Worm (Caenorhabditis elegans) whole organism, young adult: ENCODE data around the gene F47G3.1.

ENCODE experiments used
- egrh-3 ChIP-seq: fragments of 200-800 bp; sonication (Bioruptor generic); IDR thresholded peaks from 2 replicates; pipeline ENCODE4 v1.3.6; 2022; ENCODE audit warnings: missing genetic modification reagents, missing genetic modification characterization, missing compliant biosample characterization
- lin-54 ChIP-seq: fragments of 200-800 bp; sonication (Bioruptor generic); optimal IDR thresholded peaks from 2 replicates; lab custom pipeline; 2018; ENCODE audit warnings: mild to moderate bottlenecking, missing genetic modification characterization, missing compliant biosample characterization

DNA sequence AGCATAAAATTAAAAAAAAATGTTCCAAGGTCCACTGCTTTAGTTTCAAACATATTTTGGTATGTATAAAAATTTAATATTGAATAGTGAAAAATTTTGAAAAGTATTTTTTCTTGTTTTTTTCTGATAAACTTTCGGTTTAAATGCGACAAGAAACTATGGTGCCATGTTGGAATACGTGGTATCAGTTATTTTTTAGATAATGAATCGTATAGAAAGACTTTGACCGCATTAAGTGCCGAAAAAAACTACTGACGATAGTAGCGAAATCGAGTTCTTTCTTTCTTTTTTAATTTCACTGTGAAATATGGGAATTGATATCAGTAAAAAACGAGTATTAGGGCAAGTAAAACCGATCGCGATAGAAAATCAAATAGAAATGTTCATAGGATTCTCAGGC is 19.7 kb upstream of the F47G3.1 start, which contains the start of gene T24D8.6:
- no peak for TF ChIP-seq egrh-3 (GFP tag; lab: Robert Waterston, UW)
- TF ChIP-seq lin-54 (GFP tag; lab: Kevin White, UChicago): no peak
